Fruit fly (Drosophila melanogaster): ENCODE results near the gene p-cup.

p-cup gene

dm6 chrX:17490462-17490861, 41.9 kb upstream of the p-cup start:
- TF ChIP-seq brk (GFP tag; optimal IDR thresholded peaks at IDR 0.05) (no peak), psq (GFP tag; optimal IDR thresholded peaks at IDR 0.05) (no peak), Rel (GFP tag; optimal IDR thresholded peaks at IDR 0.05) (no peak), Rel (tag; optimal IDR thresholded peaks at IDR 0.05) (peak; percentile 32)

dm6 chrX:17489853-17490252, 41.3 kb upstream of the p-cup start:
- no peak for TF ChIP-seq lola (GFP tag; optimal IDR thresholded peaks at IDR 0.05)
- peak; percentile 78 for TF ChIP-seq psq (GFP tag; optimal IDR thresholded peaks at IDR 0.05)
- no peak for TF ChIP-seq Hr83 (GFP tag; optimal IDR thresholded peaks at IDR 0.05; ENCODE audit: poor library complexity, severe bottlenecking)
- TF ChIP-seq CG9705 (GFP tag; optimal IDR thresholded peaks at IDR 0.05) = peak; percentile 65
- no peak for TF ChIP-seq N (GFP tag; optimal IDR thresholded peaks at IDR 0.05)
- TF ChIP-seq Mio (GFP tag; optimal IDR thresholded peaks at IDR 0.05) = peak; percentile 5
- no peak for TF ChIP-seq Hr78 (GFP tag; optimal IDR thresholded peaks at IDR 0.05)
- peak; percentile 76 for TF ChIP-seq tai (GFP tag; optimal IDR thresholded peaks at IDR 0.05)
- no peak for TF ChIP-seq pan (optimal IDR thresholded peaks at IDR 0.05)
- TF ChIP-seq Rel (GFP tag; optimal IDR thresholded peaks at IDR 0.05) = no peak
- TF ChIP-seq Rel (tag; optimal IDR thresholded peaks at IDR 0.05) = peak; percentile 42
- TF ChIP-seq CG32264 (GFP tag; optimal IDR thresholded peaks at IDR 0.05) = peak; percentile 78
- TF ChIP-seq Jra (GFP tag; optimal IDR thresholded peaks at IDR 0.05) = peak; percentile 79
- TF ChIP-seq HLH106 (tag; optimal IDR thresholded peaks at IDR 0.05) = peak; percentile 84
- TF ChIP-seq jim (GFP tag; optimal IDR thresholded peaks at IDR 0.05) = no peak
- TF ChIP-seq GATAd (GFP tag; optimal IDR thresholded peaks at IDR 0.05) = peak; percentile 59
- TF ChIP-seq Dfd (GFP tag; optimal IDR thresholded peaks at IDR 0.05) = no peak
- no peak for TF ChIP-seq CrebA (GFP tag; optimal IDR thresholded peaks at IDR 0.05; ENCODE audit: borderline replicate concordance)
- TF ChIP-seq foxo (GFP tag; optimal IDR thresholded peaks at IDR 0.05) = peak; percentile 63 to 89
- no peak for TF ChIP-seq sv (GFP tag; optimal IDR thresholded peaks at IDR 0.05)
- TF ChIP-seq brk (GFP tag; optimal IDR thresholded peaks at IDR 0.05) = peak; percentile 63
- TF ChIP-seq rgr (GFP tag; optimal IDR thresholded peaks at IDR 0.05) = peak; percentile 85
- TF ChIP-seq Hnf4 (GFP tag; optimal IDR thresholded peaks at IDR 0.05) = peak; percentile 84
- peak; percentile 81 for TF ChIP-seq Sp1 (GFP tag; optimal IDR thresholded peaks at IDR 0.05)
- TF ChIP-seq Myc (optimal IDR thresholded peaks at IDR 0.05) = no peak
- peak; percentile 71 for TF ChIP-seq dmrt93B (GFP tag; optimal IDR thresholded peaks at IDR 0.05)
- TF ChIP-seq woc (GFP tag; optimal IDR thresholded peaks at IDR 0.05) = peak; percentile 73
- peak; percentile 92 for TF ChIP-seq h (GFP tag; optimal IDR thresholded peaks at IDR 0.05)
- peak; percentile 89 for TF ChIP-seq ey (GFP tag; optimal IDR thresholded peaks at IDR 0.05)
- TF ChIP-seq br (GFP tag; optimal IDR thresholded peaks at IDR 0.05) = peak; percentile 87
- TF ChIP-seq OdsH (GFP tag; optimal IDR thresholded peaks at IDR 0.05) = peak; percentile 86
- TF ChIP-seq sage (GFP tag; optimal IDR thresholded peaks at IDR 0.05) = peak; percentile 70
- peak; percentile 88 for TF ChIP-seq fru (GFP tag; optimal IDR thresholded peaks at IDR 0.05)
- TF ChIP-seq dl (GFP tag; optimal IDR thresholded peaks at IDR 0.05; ENCODE audit: insufficient read depth in 1 of 2, partially characterized antibody in 2 of 2) = no peak
- TF ChIP-seq dsf (GFP tag; optimal IDR thresholded peaks at IDR 0.05; ENCODE audit: borderline replicate concordance) = no peak
- TF ChIP-seq usp (GFP tag; optimal IDR thresholded peaks at IDR 0.05) = no peak

dm6 chrX:17488422-17488821, 39.8 kb upstream of the p-cup start:
- TF ChIP-seq br (GFP tag; optimal IDR thresholded peaks at IDR 0.05) = no peak
- no peak for TF ChIP-seq Rel (GFP tag; optimal IDR thresholded peaks at IDR 0.05)
- peak; percentile 3 for TF ChIP-seq Rel (tag; optimal IDR thresholded peaks at IDR 0.05)

- TF ChIP-seq Rel (GFP tag; optimal IDR thresholded peaks at IDR 0.05) (no peak), Rel (tag; optimal IDR thresholded peaks at IDR 0.05) (peak; percentile 70), psq (GFP tag; optimal IDR thresholded peaks at IDR 0.05) (peak; percentile 55), CG32264 (GFP tag; optimal IDR thresholded peaks at IDR 0.05) (no peak)
Observed at dm6 chrX:17485293-17486056, 36.9 kb upstream of the p-cup start.
